Worm (Caenorhabditis elegans) whole organism, young adult: ENCODE measurements around the gene daao-1.

Experiments
- B0019.2 ChIP-seq: fragments of 200-800 bp; sonication (Bioruptor generic); conservative IDR thresholded peaks from 2 replicates; pipeline ENCODE4 v1.3.6; 2022; ENCODE audit warnings: missing genetic modification reagents, missing genetic modification characterization, missing compliant biosample characterization
- C06A6.2 ChIP-seq: fragments of 200-800 bp; sonication (Bioruptor generic); conservative IDR thresholded peaks from 2 replicates; pipeline ENCODE4 v1.3.6; 2022; ENCODE audit warnings: missing genetic modification characterization, missing compliant biosample characterization
- C17E4.6 ChIP-seq: fragments of 200-800 bp; sonication (Bioruptor generic); IDR thresholded peaks from 2 replicates; pipeline ENCODE4 v1.3.6; 2022; ENCODE audit warnings: missing genetic modification reagents, missing genetic modification characterization, missing compliant biosample characterization
- D2030.7 ChIP-seq: fragments of 200-800 bp; sonication (Bioruptor generic); IDR thresholded peaks from 2 replicates; pipeline ENCODE4 v1.3.6; 2022; ENCODE audit warnings: missing genetic modification reagents, missing genetic modification characterization, missing compliant biosample characterization
- F23B12.7 ChIP-seq: sonication (generic microtip); optimal IDR thresholded peaks from 2 replicates; lab custom pipeline; 2017; ENCODE audit warnings: missing genetic modification characterization, mild to moderate bottlenecking, missing compliant biosample characterization, antibody characterized with exemption, moderate library complexity; ENCODE audit not compliant: insufficient read depth
- F33H1.4 ChIP-seq: fragments of 200-800 bp; sonication (Bioruptor generic); IDR thresholded peaks from 2 replicates; pipeline ENCODE4 v1.3.6; 2022; ENCODE audit warnings: missing genetic modification reagents, missing genetic modification characterization, missing compliant biosample characterization
- F49E8.2 ChIP-seq: sonication (generic microtip); optimal IDR thresholded peaks from 3 replicates; lab custom pipeline; 2017; ENCODE audit warnings: missing genetic modification characterization, mild to moderate bottlenecking, missing compliant biosample characterization, antibody characterized with exemption, moderate library complexity; ENCODE audit not compliant: insufficient read depth
- F57C9.4 ChIP-seq: sonication (generic microtip); optimal IDR thresholded peaks from 2 replicates; lab custom pipeline; 2017; ENCODE audit warnings: mild to moderate bottlenecking, missing genetic modification characterization, missing compliant biosample characterization
- K12H6.12 ChIP-seq: fragments of 200-800 bp; sonication (Bioruptor generic); optimal IDR thresholded peaks from 2 replicates; lab custom pipeline; 2018; ENCODE audit warnings: mild to moderate bottlenecking, missing genetic modification characterization, missing compliant biosample characterization
- T07F8.4 ChIP-seq: sonication (generic microtip); optimal IDR thresholded peaks from 2 replicates; lab custom pipeline; 2016; ENCODE audit warnings: mild to moderate bottlenecking, missing genetic modification characterization, moderate library complexity, missing compliant biosample characterization
- Y53G8AR.9 ChIP-seq: fragments of 200-800 bp; sonication (Bioruptor generic); conservative IDR thresholded peaks from 2 replicates; pipeline ENCODE4 v1.3.6; 2022; ENCODE audit warnings: missing genetic modification reagents, missing genetic modification characterization, missing compliant biosample characterization
- ama-1 ChIP-seq, 3 experiments: fragments of 150-350 bp in 1 of 3; sonication (generic microtip) in 2 of 3; optimal IDR thresholded peaks; 2 replicates each; lab custom pipeline; 2014 to 2018; ENCODE audit warnings: missing biosample characterization in 2 of 3, missing genetic modification characterization in 2 of 3, missing genetic modification reagents in 2 of 3
- aptf-2 ChIP-seq: fragments of 200-800 bp; sonication (Bioruptor generic); conservative IDR thresholded peaks from 2 replicates; pipeline ENCODE4 v1.3.6; 2022; ENCODE audit warnings: missing genetic modification reagents, missing genetic modification characterization, missing compliant biosample characterization
- aptf-3 ChIP-seq: fragments of 200-800 bp; sonication (Bioruptor generic); IDR thresholded peaks from 2 replicates; pipeline ENCODE4 v1.3.6; 2022; ENCODE audit warnings: missing genetic modification characterization, missing compliant biosample characterization
- attf-6 ChIP-seq: fragments of 200-800 bp; sonication (Bioruptor generic); IDR thresholded peaks from 2 replicates; pipeline ENCODE4 v1.3.6; 2022; ENCODE audit warnings: missing genetic modification reagents, missing genetic modification characterization, missing compliant biosample characterization
- bed-1 ChIP-seq: fragments of 200-800 bp; sonication (Bioruptor generic); IDR thresholded peaks from 2 replicates; pipeline ENCODE4 v1.3.6; 2022; ENCODE audit warnings: missing genetic modification reagents, missing genetic modification characterization, missing compliant biosample characterization
- bed-2 ChIP-seq: fragments of 200-800 bp; sonication (Bioruptor generic); IDR thresholded peaks from 2 replicates; pipeline ENCODE4 v1.3.6; 2022; ENCODE audit warnings: missing genetic modification reagents, missing genetic modification characterization, missing compliant biosample characterization
- ceh-58 ChIP-seq: fragments of 200-800 bp; sonication (Bioruptor generic); IDR thresholded peaks from 2 replicates; pipeline ENCODE4 v1.3.6; 2022; ENCODE audit warnings: missing genetic modification characterization, missing compliant biosample characterization
- ceh-79 ChIP-seq: sonication (generic microtip); optimal IDR thresholded peaks from 2 replicates; lab custom pipeline; 2017; ENCODE audit warnings: mild to moderate bottlenecking, missing genetic modification characterization, missing compliant biosample characterization
- chd-7 ChIP-seq: sonication (generic microtip); optimal IDR thresholded peaks from 2 replicates; lab custom pipeline; 2016; ENCODE audit warnings: mild to moderate bottlenecking, missing genetic modification characterization, moderate library complexity, missing compliant biosample characterization
- dox-1 ChIP-seq: fragments of 200-800 bp; sonication (Bioruptor generic); IDR thresholded peaks from 2 replicates; pipeline ENCODE4 v1.3.6; 2022; ENCODE audit warnings: missing genetic modification reagents, missing genetic modification characterization, missing compliant biosample characterization
- dpl-1 ChIP-seq: fragments of 150-350 bp; optimal IDR thresholded peaks from 2 replicates; lab custom pipeline; 2014; ENCODE audit warnings: missing biosample characterization, missing genetic modification reagents, missing genetic modification characterization
- efl-1 ChIP-seq: fragments of 150-350 bp; optimal IDR thresholded peaks from 2 replicates; lab custom pipeline; 2014; ENCODE audit warnings: missing biosample characterization, missing genetic modification reagents, missing genetic modification characterization
- fkh-3 ChIP-seq: sonication (generic microtip); optimal IDR thresholded peaks from 2 replicates; lab custom pipeline; 2016; ENCODE audit warnings: mild to moderate bottlenecking, missing genetic modification characterization, missing compliant biosample characterization
- hlh-12 ChIP-seq: sonication (generic microtip); optimal IDR thresholded peaks from 2 replicates; lab custom pipeline; 2016; ENCODE audit warnings: missing genetic modification characterization, missing compliant biosample characterization
- hmg-1.2 ChIP-seq: fragments of 200-800 bp; sonication (Bioruptor generic); IDR thresholded peaks from 2 replicates; pipeline ENCODE4 v1.3.6; 2022; ENCODE audit warnings: missing genetic modification reagents, missing genetic modification characterization, missing compliant biosample characterization
- lir-1 ChIP-seq: fragments of 200-800 bp; sonication (Bioruptor generic); conservative IDR thresholded peaks from 2 replicates; pipeline ENCODE4 v1.3.6; 2022; ENCODE audit warnings: missing genetic modification reagents, missing genetic modification characterization, missing compliant biosample characterization
- madf-6 ChIP-seq: fragments of 200-800 bp; sonication (Bioruptor generic); IDR thresholded peaks from 2 replicates; pipeline ENCODE4 v1.3.6; 2022; ENCODE audit warnings: missing genetic modification reagents, missing genetic modification characterization, missing compliant biosample characterization
- madf-8 ChIP-seq: fragments of 200-800 bp; sonication (Bioruptor generic); conservative IDR thresholded peaks from 2 replicates; pipeline ENCODE4 v1.3.6; 2022; ENCODE audit warnings: missing genetic modification reagents, missing genetic modification characterization, missing compliant biosample characterization
- mel-28 ChIP-seq: sonication (generic microtip); optimal IDR thresholded peaks from 2 replicates; lab custom pipeline; 2016; ENCODE audit warnings: borderline replicate concordance, mild to moderate bottlenecking, missing genetic modification characterization, missing compliant biosample characterization
- nfyb-1 ChIP-seq: fragments of 200-800 bp; sonication (Bioruptor generic); IDR thresholded peaks from 2 replicates; pipeline ENCODE4 v1.3.6; 2022; ENCODE audit warnings: missing genetic modification reagents, missing genetic modification characterization, missing compliant biosample characterization
- pbrm-1 ChIP-seq: fragments of 200-800 bp; sonication (Bioruptor generic); IDR thresholded peaks from 2 replicates; pipeline ENCODE4 v1.3.6; 2022; ENCODE audit warnings: missing genetic modification reagents, missing genetic modification characterization, missing compliant biosample characterization
- pha-4 ChIP-seq: fragments of 150-350 bp; sonication (generic microtip); optimal IDR thresholded peaks from 2 replicates; lab custom pipeline; 2014; ENCODE audit warnings: missing biosample characterization, missing genetic modification reagents, missing genetic modification characterization
- rec-8 ChIP-seq, 2 experiments: sonication (generic microtip); optimal IDR thresholded peaks; 2 replicates each; lab custom pipeline; 2016; ENCODE audit warnings: mild to moderate bottlenecking in 2 of 2, missing genetic modification characterization in 2 of 2, missing genetic modification reagents in 2 of 2, missing genotype in 2 of 2, missing biosample characterization in 1 of 2, missing compliant biosample characterization in 1 of 2, moderate library complexity in 1 of 2
- repo-1 ChIP-seq: sonication (generic microtip); optimal IDR thresholded peaks from 2 replicates; lab custom pipeline; 2017; ENCODE audit warnings: mild to moderate bottlenecking, missing genetic modification characterization, missing compliant biosample characterization
- sdz-38 ChIP-seq: sonication (generic microtip); optimal IDR thresholded peaks from 2 replicates; lab custom pipeline; 2016; ENCODE audit warnings: missing genotype, missing genetic modification characterization, missing compliant biosample characterization
- snpc-1.1 ChIP-seq: sonication (generic microtip); optimal IDR thresholded peaks from 2 replicates; lab custom pipeline; 2017; ENCODE audit warnings: missing genetic modification characterization, mild to moderate bottlenecking, missing compliant biosample characterization, antibody characterized with exemption, moderate library complexity, missing genotype, missing genetic modification reagents; ENCODE audit not compliant: insufficient read depth
- snpc-4 ChIP-seq, 5 experiments: fragments of 150-350 bp in 1 of 5; sonication (generic microtip) in 4 of 5; optimal IDR thresholded peaks; 2 replicates each; lab custom pipeline; 2014 to 2018; ENCODE audit warnings: missing genetic modification characterization in 5 of 5, missing biosample characterization in 3 of 5, antibody characterized with exemption in 2 of 5, mild to moderate bottlenecking in 2 of 5, missing compliant biosample characterization in 2 of 5, missing genotype in 2 of 5, moderate library complexity in 2 of 5, missing genetic modification reagents in 1 of 5
- tbx-9 ChIP-seq: sonication (generic microtip); optimal IDR thresholded peaks from 2 replicates; lab custom pipeline; 2016; ENCODE audit warnings: borderline replicate concordance, missing genetic modification characterization, inconsistent platforms, missing compliant biosample characterization
- unc-62 ChIP-seq: fragments of 150-350 bp; optimal IDR thresholded peaks from 2 replicates; lab custom pipeline; 2014; ENCODE audit warnings: missing biosample characterization, missing genetic modification reagents, missing genetic modification characterization
- zfh-2 ChIP-seq: fragments of 200-800 bp; sonication (Bioruptor generic); conservative IDR thresholded peaks from 2 replicates; pipeline ENCODE4 v1.3.6; 2022; ENCODE audit warnings: missing genetic modification reagents, missing genetic modification characterization, missing compliant biosample characterization
- zim-3 ChIP-seq: sonication (generic microtip); optimal IDR thresholded peaks from 2 replicates; lab custom pipeline; 2017; ENCODE audit warnings: mild to moderate bottlenecking, missing genetic modification characterization, moderate library complexity, missing compliant biosample characterization
- ztf-18 ChIP-seq: sonication (generic microtip); optimal IDR thresholded peaks from 2 replicates; lab custom pipeline; 2016; ENCODE audit warnings: missing genotype, mild to moderate bottlenecking, missing genetic modification characterization, missing compliant biosample characterization
- ztf-3 ChIP-seq: fragments of 200-800 bp; sonication (Bioruptor generic); optimal IDR thresholded peaks from 2 replicates; lab custom pipeline; 2018; ENCODE audit warnings: mild to moderate bottlenecking, missing genetic modification characterization, missing compliant biosample characterization

The daao-1 gene

DNA sequence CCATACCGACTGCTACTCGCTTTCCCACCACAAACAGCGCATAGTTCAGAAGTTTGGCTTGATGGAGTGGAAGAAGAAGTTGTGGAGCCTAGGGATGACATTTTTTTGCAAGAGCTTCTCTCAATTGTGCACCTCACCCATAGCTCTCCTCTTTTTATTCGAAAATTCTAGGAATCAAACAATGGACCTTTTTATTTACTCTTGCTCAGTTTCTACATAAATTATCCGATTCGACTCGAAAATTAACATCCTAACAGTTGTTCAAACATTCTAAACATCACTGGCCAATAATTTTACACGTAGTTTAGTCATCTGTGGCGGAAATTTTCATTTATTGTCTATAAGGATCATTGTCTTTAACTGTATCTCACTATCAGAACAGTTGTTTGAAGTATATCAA lies 32.5 kb upstream of the daao-1 start, which contains the start of gene nhr-242:
TSS of gene nhr-242 (minus strand) at position 101 of the 400 bp plus-strand sequence.
- no peak for TF ChIP-seq zfh-2 (GFP tag; lab: Robert Waterston, UW)

DNA sequence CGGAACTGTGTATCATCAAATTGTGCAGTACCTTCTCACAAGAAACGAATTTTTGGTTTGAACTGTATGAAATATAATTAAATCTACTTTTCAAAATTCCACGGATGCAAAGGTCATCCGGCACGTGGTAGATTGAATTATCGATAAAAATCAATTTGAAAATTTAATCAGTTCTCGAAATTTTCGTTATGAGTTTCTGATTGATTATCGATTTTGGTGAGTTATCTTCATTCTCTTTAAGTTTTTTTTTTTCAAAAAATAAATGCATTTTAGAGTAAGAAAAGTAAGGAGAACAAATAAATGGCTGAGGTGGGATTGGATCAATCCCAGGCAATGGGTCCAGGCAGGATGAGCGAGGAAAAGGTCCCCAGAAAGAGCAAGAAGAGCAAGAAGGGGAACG lies 16.6 kb upstream of the daao-1 start, which contains the start of gene Y69A2AR.47:
TSS of gene Y69A2AR.47 (plus strand) at position 301 of the 400 bp plus-strand sequence.
- TF ChIP-seq nfyb-1 = no peak
- TF ChIP-seq tbx-9 (tag; lab: Kevin White, UChicago) = no peak
- no peak for TF ChIP-seq sdz-38 (tag; lab: Kevin White, UChicago)

DNA sequence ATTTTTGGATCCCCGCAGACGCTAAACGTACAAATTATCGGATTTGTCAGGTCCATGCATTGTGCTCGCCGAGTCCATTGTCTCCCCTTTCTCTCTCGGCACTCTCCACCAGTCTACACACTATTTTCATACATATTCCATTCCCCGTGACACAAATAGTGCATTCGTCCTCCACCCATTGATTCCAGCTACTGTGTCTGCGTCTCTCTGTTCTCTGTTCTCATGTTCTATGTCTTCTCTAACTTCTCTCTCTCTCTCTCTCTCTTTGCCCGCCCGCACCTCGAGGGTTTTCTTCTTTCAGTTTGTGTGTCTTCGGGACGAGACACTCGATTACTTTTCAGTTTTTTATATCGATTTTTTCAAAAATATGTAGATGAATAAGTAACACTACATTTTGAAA lies 14.4 kb upstream of the daao-1 start:
- TF ChIP-seq attf-6 (GFP tag; lab: Robert Waterston, UW) = no peak
- TF ChIP-seq bed-1 (GFP tag; lab: Robert Waterston, UW) = no peak
- TF ChIP-seq D2030.7 = no peak
- peak; percentile 76 for TF ChIP-seq pbrm-1
- TF ChIP-seq pha-4 = peak; percentile 21
- TF ChIP-seq C06A6.2 = 0 out of 2 replicates have a peak, but pooled peaks have one; percentile 42
- no peak for TF ChIP-seq F49E8.2 (tag; lab: Kevin White, UChicago)
- no peak for TF ChIP-seq snpc-1.1 (tag; lab: Kevin White, UChicago)
- TF ChIP-seq F23B12.7 (tag; lab: Kevin White, UChicago) = peak; percentile 29
- TF ChIP-seq ztf-18 (tag; lab: Kevin White, UChicago) = peak; percentile 15
- no peak for TF ChIP-seq rec-8 (tag; optimal IDR thresholded peaks at IDR 0.05; lab: Kevin White, UChicago)
- no peak for TF ChIP-seq mel-28 (tag; lab: Kevin White, UChicago)
- no peak for TF ChIP-seq F57C9.4 (tag; lab: Kevin White, UChicago)
- no peak for TF ChIP-seq madf-6 (GFP tag; lab: Robert Waterston, UW)
- no peak for TF ChIP-seq lir-1
- TF ChIP-seq F33H1.4 (GFP tag; lab: Robert Waterston, UW) = 0 out of 2 replicates have a peak, but pooled peaks have one; percentile 14
- TF ChIP-seq Y53G8AR.9 = no peak
- TF ChIP-seq hmg-1.2 (GFP tag; lab: Robert Waterston, UW) = peak; percentile 87
- no peak for TF ChIP-seq ceh-58 (GFP tag; lab: Robert Waterston, UW)
- TF ChIP-seq efl-1 (GFP tag; lab: Kevin White, UChicago) = no peak
- no peak for TF ChIP-seq C17E4.6 (GFP tag; lab: Robert Waterston, UW)
- TF ChIP-seq B0019.2 (GFP tag; lab: Robert Waterston, UW) = no peak
- no peak for TF ChIP-seq repo-1 (tag; lab: Kevin White, UChicago)
- no peak for TF ChIP-seq aptf-3 (GFP tag; lab: Robert Waterston, UW)
- no peak for TF ChIP-seq zim-3 (tag; lab: Kevin White, UChicago)
- no peak for TF ChIP-seq dpl-1 (GFP tag; lab: Kevin White, UChicago)
- TF ChIP-seq snpc-4 (GFP tag; optimal IDR thresholded peaks at IDR 0.05; lab: Kevin White, UChicago) = no peak
- TF ChIP-seq snpc-4 (tag; optimal IDR thresholded peaks at IDR 0.05; lab: Kevin White, UChicago) = peak in 1 of 4 experiments; percentile 43
- peak; percentile 78 for TF ChIP-seq ama-1 (optimal IDR thresholded peaks at IDR 0.05; lab: Kevin White, UChicago)
- TF ChIP-seq ama-1 (GFP tag; optimal IDR thresholded peaks at IDR 0.05; lab: Kevin White, UChicago) = no peak
- TF ChIP-seq ceh-79 (tag; lab: Kevin White, UChicago) = no peak
- TF ChIP-seq unc-62 (GFP tag; lab: Kevin White, UChicago) = no peak
- TF ChIP-seq K12H6.12 (tag; lab: Kevin White, UChicago) = peak; percentile 32
- no peak for TF ChIP-seq aptf-2 (GFP tag; lab: Robert Waterston, UW)
- no peak for TF ChIP-seq madf-8
- TF ChIP-seq hlh-12 (tag; lab: Kevin White, UChicago) = no peak
- no peak for TF ChIP-seq T07F8.4
- TF ChIP-seq dox-1 (GFP tag; lab: Robert Waterston, UW) = peak; percentile 72
- TF ChIP-seq bed-2 (GFP tag; lab: Robert Waterston, UW) = no peak
- TF ChIP-seq ztf-3 (GFP tag; lab: Kevin White, UChicago) = no peak
- TF ChIP-seq fkh-3 = no peak
- no peak for TF ChIP-seq chd-7 (tag; lab: Kevin White, UChicago)
